Worm (Caenorhabditis elegans): ENCODE data around the gene nspc-15.

DNA sequence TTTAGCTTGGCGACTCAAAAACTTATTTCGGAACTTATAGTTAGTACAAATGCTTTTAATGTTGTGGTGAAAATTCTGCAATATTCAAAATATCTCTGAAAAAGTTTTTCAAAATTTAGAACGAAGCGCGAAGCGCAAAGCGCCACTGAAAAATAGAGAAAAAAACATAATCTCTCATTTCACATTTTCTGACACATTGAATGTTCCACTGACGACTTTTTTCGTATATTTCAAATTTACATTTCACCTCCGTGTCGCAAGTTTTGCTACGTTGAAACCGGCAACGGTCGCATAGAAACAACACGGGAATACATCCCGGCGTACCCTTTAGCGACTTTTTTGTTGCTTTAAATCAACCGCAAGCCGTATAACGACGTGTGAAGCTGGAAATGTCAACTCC lies 12.2 kb upstream of the nspc-15 start, which contains the start of gene F42F12.14:
- no peak for TF ChIP-seq nhr-77 (tag; optimal IDR thresholded peaks at IDR 0.05)
- no peak for TF ChIP-seq unc-39 (tag; optimal IDR thresholded peaks at IDR 0.05)
- TF ChIP-seq aly-2 (tag; optimal IDR thresholded peaks at IDR 0.05): no peak
- TF ChIP-seq nhr-11 (tag; optimal IDR thresholded peaks at IDR 0.05): no peak
- TF ChIP-seq nhr-25 (tag; optimal IDR thresholded peaks at IDR 0.05): no peak
- TF ChIP-seq mdl-1 (tag; optimal IDR thresholded peaks at IDR 0.05): no peak
- no peak for TF ChIP-seq snpc-4 (tag; optimal IDR thresholded peaks at IDR 0.05)
- no peak for TF ChIP-seq ama-1 (optimal IDR thresholded peaks at IDR 0.05)
- TF ChIP-seq nhr-12 (tag; optimal IDR thresholded peaks at IDR 0.05): no peak
- TF ChIP-seq ceh-82 (tag; optimal IDR thresholded peaks at IDR 0.05): no peak
- TF ChIP-seq fos-1 (tag; optimal IDR thresholded peaks at IDR 0.05): no peak
- TF ChIP-seq egl-27 (tag; optimal IDR thresholded peaks at IDR 0.05): no peak
